Worm (Caenorhabditis elegans): ENCODE results near the gene R09A1.3.

The R09A1.3 gene

ce11 chrV:1051651-1052050 is 24.8 kb upstream of the R09A1.3 start:
- TF ChIP-seq fkh-10 (GFP tag; optimal IDR thresholded peaks at IDR 0.05) (no peak), elt-2 (tag; optimal IDR thresholded peaks at IDR 0.05) (no peak), daf-12 (tag; optimal IDR thresholded peaks at IDR 0.05) (no peak), nhr-67 (tag; optimal IDR thresholded peaks at IDR 0.05) (no peak), jun-1 (tag; optimal IDR thresholded peaks at IDR 0.05) (no peak), fos-1 (tag; optimal IDR thresholded peaks at IDR 0.05) (no peak), ZK546.5 (tag; optimal IDR thresholded peaks at IDR 0.05) (no peak), nhr-23 (tag; optimal IDR thresholded peaks at IDR 0.05) (no peak)

- TF ChIP-seq hmg-11 (tag; optimal IDR thresholded peaks at IDR 0.05) = peak; percentile 66
- TF ChIP-seq lin-39 (tag; optimal IDR thresholded peaks at IDR 0.05) = peak; percentile 47
- no peak for TF ChIP-seq nhr-237 (tag; optimal IDR thresholded peaks at IDR 0.05)
- no peak for TF ChIP-seq elt-3 (tag; optimal IDR thresholded peaks at IDR 0.05)
- peak; percentile 49 for TF ChIP-seq nfya-1 (tag; optimal IDR thresholded peaks at IDR 0.05; ENCODE audit: insufficient read depth)
- TF ChIP-seq snpc-4 (tag; optimal IDR thresholded peaks at IDR 0.05) = peak; percentile 0
- peak; percentile 45 for TF ChIP-seq lin-15B (tag; optimal IDR thresholded peaks at IDR 0.05)
These were observed 22.5 kb upstream of the R09A1.3 start for ce11 chrV:1049334-1049733.

ce11 chrV:1048482-1048881 is 21.6 kb upstream of the R09A1.3 start, which contains the start of gene nra-4:
Gene nra-4, minus strand, starts transcription at chrV:1048582.
- no peak for TF ChIP-seq lsy-12 (tag; optimal IDR thresholded peaks at IDR 0.05)
- TF ChIP-seq ZK546.5 (tag; optimal IDR thresholded peaks at IDR 0.05) = no peak
- TF ChIP-seq mdl-1 (tag; optimal IDR thresholded peaks at IDR 0.05) = no peak
- no peak for TF ChIP-seq ceh-82 (tag; optimal IDR thresholded peaks at IDR 0.05)
- TF ChIP-seq egl-27 (tag; optimal IDR thresholded peaks at IDR 0.05) = no peak
- TF ChIP-seq skn-1 (tag; optimal IDR thresholded peaks at IDR 0.05) = no peak
- TF ChIP-seq fkh-10 (GFP tag; optimal IDR thresholded peaks at IDR 0.05) = no peak
- TF ChIP-seq egl-5 (tag; optimal IDR thresholded peaks at IDR 0.05) = no peak

- TF ChIP-seq nfya-1 (tag; optimal IDR thresholded peaks at IDR 0.05; ENCODE audit: insufficient read depth) (peak; percentile 73), nhr-76 (tag; optimal IDR thresholded peaks at IDR 0.05) (no peak), lsy-12 (tag; optimal IDR thresholded peaks at IDR 0.05) (no peak)
These were observed 20.4 kb upstream of the R09A1.3 start for ce11 chrV:1047251-1047650.

ce11 chrV:1038074-1038473 is 11.2 kb upstream of the R09A1.3 start:
- TF ChIP-seq nhr-237 (tag; optimal IDR thresholded peaks at IDR 0.05) (no peak), mml-1 (tag; optimal IDR thresholded peaks at IDR 0.05) (no peak), ceh-16 (tag; optimal IDR thresholded peaks at IDR 0.05) (no peak), elt-1 (tag; optimal IDR thresholded peaks at IDR 0.05) (no peak), fos-1 (tag; optimal IDR thresholded peaks at IDR 0.05) (no peak), ztf-11 (tag; optimal IDR thresholded peaks at IDR 0.05) (no peak), zag-1 (tag; optimal IDR thresholded peaks at IDR 0.05) (no peak), elt-3 (tag; optimal IDR thresholded peaks at IDR 0.05) (no peak), daf-12 (tag; optimal IDR thresholded peaks at IDR 0.05) (no peak), sea-2 (GFP tag; optimal IDR thresholded peaks at IDR 0.05) (no peak), hmg-11 (tag; optimal IDR thresholded peaks at IDR 0.05) (no peak), eor-1 (tag; optimal IDR thresholded peaks at IDR 0.05) (no peak), ztf-4 (tag; optimal IDR thresholded peaks at IDR 0.05) (no peak), ZK546.5 (tag; optimal IDR thresholded peaks at IDR 0.05) (no peak), nhr-76 (tag; optimal IDR thresholded peaks at IDR 0.05) (no peak), unc-62 (GFP tag; optimal IDR thresholded peaks at IDR 0.05) (no peak), pha-4 (tag; optimal IDR thresholded peaks at IDR 0.05) (no peak), ceh-82 (tag; optimal IDR thresholded peaks at IDR 0.05) (no peak), lin-39 (tag; optimal IDR thresholded peaks at IDR 0.05) (no peak)

ce11 chrV:1033304-1033703 is 6.4 kb upstream of the R09A1.3 start, which contains the start of gene flp-34:
Gene flp-34, minus strand, starts transcription at chrV:1033404.
- TF ChIP-seq mdl-1 (tag; optimal IDR thresholded peaks at IDR 0.05) (no peak), lsy-12 (tag; optimal IDR thresholded peaks at IDR 0.05) (no peak), nhr-76 (tag; optimal IDR thresholded peaks at IDR 0.05) (no peak), aly-2 (tag; optimal IDR thresholded peaks at IDR 0.05) (no peak), nfya-1 (tag; optimal IDR thresholded peaks at IDR 0.05; ENCODE audit: insufficient read depth) (no peak), ZK546.5 (tag; optimal IDR thresholded peaks at IDR 0.05) (no peak), pqm-1 (tag; optimal IDR thresholded peaks at IDR 0.05) (no peak), ztf-11 (tag; optimal IDR thresholded peaks at IDR 0.05) (no peak), R02D3.7 (tag; optimal IDR thresholded peaks at IDR 0.05) (no peak)

All from whole organism, L3 larva.